Worm (Caenorhabditis elegans) whole organism, L2 larva: ENCODE measurements around the gene lact-3.
A peak's percentile ranks its signal among the peaks of the same experiment; 100 is the strongest.

ENCODE experiments used
- C34F6.9 ChIP-seq: fragments of 150-350 bp; optimal IDR thresholded peaks from 2 replicates; lab custom pipeline; 2014; ENCODE audit warnings: missing biosample characterization, missing genetic modification characterization
- F13H6.1 ChIP-seq: sonication (generic microtip); optimal IDR thresholded peaks from 2 replicates; lab custom pipeline; 2016; ENCODE audit warnings: missing genetic modification characterization, missing compliant biosample characterization
- R02D3.7 ChIP-seq: fragments of 150-350 bp; optimal IDR thresholded peaks from 2 replicates; lab custom pipeline; 2014; ENCODE audit warnings: missing biosample characterization, missing genetic modification characterization
- Y55F3AM.14 ChIP-seq: fragments of 200-800 bp; sonication (Bioruptor generic); optimal IDR thresholded peaks from 2 replicates; lab custom pipeline; 2018; ENCODE audit warnings: mild to moderate bottlenecking, missing genetic modification characterization, missing compliant biosample characterization
- ZK546.5 ChIP-seq: sonication (generic microtip); optimal IDR thresholded peaks from 2 replicates; lab custom pipeline; 2017; ENCODE audit warnings: missing biosample characterization, missing genetic modification characterization
- ama-1 ChIP-seq: fragments of 150-350 bp; optimal IDR thresholded peaks from 2 replicates; lab custom pipeline; 2018; ENCODE audit warnings: inconsistent platforms
- blmp-1 ChIP-seq: sonication (generic microtip); optimal IDR thresholded peaks from 2 replicates; lab custom pipeline; 2017; ENCODE audit warnings: missing genetic modification characterization, mild to moderate bottlenecking, missing compliant biosample characterization, antibody characterized with exemption, moderate library complexity; ENCODE audit not compliant: insufficient read depth
- ceh-82 ChIP-seq: fragments of 150-350 bp; optimal IDR thresholded peaks from 2 replicates; lab custom pipeline; 2014; ENCODE audit warnings: missing biosample characterization, missing genetic modification characterization
- crh-2 ChIP-seq: sonication (generic microtip); optimal IDR thresholded peaks from 2 replicates; lab custom pipeline; 2017; ENCODE audit warnings: missing biosample characterization, missing genetic modification characterization
- egl-27 ChIP-seq: sonication (generic microtip); optimal IDR thresholded peaks from 3 replicates; lab custom pipeline; 2017; ENCODE audit warnings: missing biosample characterization, missing genetic modification reagents, missing genetic modification characterization
- elt-1 ChIP-seq: fragments of 150-350 bp; optimal IDR thresholded peaks from 2 replicates; lab custom pipeline; 2014; ENCODE audit warnings: missing biosample characterization, missing genetic modification characterization
- elt-3 ChIP-seq: sonication (generic microtip); optimal IDR thresholded peaks from 2 replicates; lab custom pipeline; 2017; ENCODE audit warnings: missing biosample characterization, missing genetic modification characterization
- fos-1 ChIP-seq: fragments of 150-350 bp; optimal IDR thresholded peaks from 2 replicates; lab custom pipeline; 2014; ENCODE audit warnings: missing biosample characterization, missing genetic modification characterization
- gmeb-1 ChIP-seq: fragments of 150-350 bp; optimal IDR thresholded peaks from 2 replicates; lab custom pipeline; 2014; ENCODE audit warnings: missing biosample characterization, missing genetic modification characterization
- lin-11 ChIP-seq: fragments of 150-350 bp; sonication (generic microtip); optimal IDR thresholded peaks from 2 replicates; lab custom pipeline; 2014; ENCODE audit warnings: missing biosample characterization, missing genetic modification characterization, inconsistent platforms, mixed read lengths
- lin-39 ChIP-seq: fragments of 150-350 bp; optimal IDR thresholded peaks from 2 replicates; lab custom pipeline; 2014; ENCODE audit warnings: missing biosample characterization, missing genetic modification reagents, missing genetic modification characterization
- lsy-2 ChIP-seq, 2 experiments: fragments of 150-350 bp in 1 of 2; sonication (generic microtip) in 1 of 2; optimal IDR thresholded peaks; 2 replicates each; lab custom pipeline; 2014 to 2017; ENCODE audit warnings: missing biosample characterization in 2 of 2, missing genetic modification characterization in 2 of 2
- mab-5 ChIP-seq: fragments of 150-350 bp; optimal IDR thresholded peaks from 2 replicates; lab custom pipeline; 2014; ENCODE audit warnings: missing biosample characterization, missing genetic modification characterization
- mbf-1 ChIP-seq: sonication (generic microtip); optimal IDR thresholded peaks from 2 replicates; lab custom pipeline; 2017; ENCODE audit warnings: missing biosample characterization, missing genetic modification characterization
- mdl-1 ChIP-seq, 2 experiments: fragments of 150-350 bp in 1 of 2; sonication (generic microtip) in 1 of 2; optimal IDR thresholded peaks; 2 replicates each; lab custom pipeline; 2017; ENCODE audit warnings: missing biosample characterization in 2 of 2, missing genetic modification characterization in 2 of 2
- nhr-10 ChIP-seq: sonication (generic microtip); optimal IDR thresholded peaks from 2 replicates; lab custom pipeline; 2017; ENCODE audit warnings: missing biosample characterization, missing genetic modification characterization
- nhr-11 ChIP-seq: fragments of 150-350 bp; optimal IDR thresholded peaks from 2 replicates; lab custom pipeline; 2014; ENCODE audit warnings: missing biosample characterization, missing genetic modification characterization
- nhr-12 ChIP-seq: fragments of 150-350 bp; optimal IDR thresholded peaks from 2 replicates; lab custom pipeline; 2014; ENCODE audit warnings: missing biosample characterization, missing genetic modification characterization
- nhr-21 ChIP-seq: fragments of 150-350 bp; optimal IDR thresholded peaks from 2 replicates; lab custom pipeline; 2014; ENCODE audit warnings: missing biosample characterization, missing genetic modification characterization
- nhr-23 ChIP-seq: fragments of 150-350 bp; optimal IDR thresholded peaks from 2 replicates; lab custom pipeline; 2014; ENCODE audit warnings: missing biosample characterization, missing genetic modification reagents, missing genetic modification characterization
- nhr-237 ChIP-seq: fragments of 150-350 bp; optimal IDR thresholded peaks from 2 replicates; lab custom pipeline; 2014; ENCODE audit warnings: missing biosample characterization, missing genetic modification characterization
- nhr-25 ChIP-seq: fragments of 150-350 bp; sonication (generic microtip); optimal IDR thresholded peaks from 3 replicates; lab custom pipeline; 2014; ENCODE audit warnings: missing biosample characterization, missing genetic modification characterization
- nhr-77 ChIP-seq: fragments of 150-350 bp; optimal IDR thresholded peaks from 2 replicates; lab custom pipeline; 2014; ENCODE audit warnings: missing biosample characterization, missing genetic modification characterization
- peb-1 ChIP-seq: fragments of 150-350 bp; optimal IDR thresholded peaks from 2 replicates; lab custom pipeline; 2014; ENCODE audit warnings: missing biosample characterization, missing genetic modification characterization
- sem-4 ChIP-seq: fragments of 150-350 bp; optimal IDR thresholded peaks from 2 replicates; lab custom pipeline; 2014; ENCODE audit warnings: missing biosample characterization, missing genetic modification reagents, missing genetic modification characterization
- skn-1 ChIP-seq: sonication (generic microtip); optimal IDR thresholded peaks from 2 replicates; lab custom pipeline; 2017; ENCODE audit warnings: missing biosample characterization, missing genetic modification characterization
- sma-9 ChIP-seq, 2 experiments: fragments of 150-350 bp in 1 of 2; sonication (generic microtip) in 1 of 2; optimal IDR thresholded peaks; 2 replicates each; lab custom pipeline; 2014 to 2016; ENCODE audit warnings: missing genetic modification characterization in 2 of 2, mild to moderate bottlenecking in 1 of 2, missing biosample characterization in 1 of 2, missing compliant biosample characterization in 1 of 2, missing genetic modification reagents in 1 of 2, moderate library complexity in 1 of 2
- snpc-4 ChIP-seq: fragments of 150-350 bp; optimal IDR thresholded peaks from 2 replicates; lab custom pipeline; 2014; ENCODE audit warnings: missing biosample characterization, missing genetic modification characterization
- unc-39 ChIP-seq: fragments of 150-350 bp; optimal IDR thresholded peaks from 2 replicates; lab custom pipeline; 2014; ENCODE audit warnings: missing biosample characterization, missing genetic modification characterization
- unc-55 ChIP-seq: fragments of 150-350 bp; sonication (generic microtip); optimal IDR thresholded peaks from 3 replicates; lab custom pipeline; 2014; ENCODE audit warnings: missing biosample characterization, missing genetic modification reagents, missing genetic modification characterization
- unc-62 ChIP-seq: fragments of 150-350 bp; optimal IDR thresholded peaks from 2 replicates; lab custom pipeline; 2014; ENCODE audit warnings: missing biosample characterization, missing genetic modification reagents, missing genetic modification characterization
- ztf-1 ChIP-seq: fragments of 200-800 bp; sonication (Bioruptor generic); conservative IDR thresholded peaks from 2 replicates; pipeline ENCODE4 v1.3.6; 2022; ENCODE audit warnings: missing genetic modification characterization, missing compliant biosample characterization
- ztf-11 ChIP-seq: sonication (generic microtip); optimal IDR thresholded peaks from 2 replicates; lab custom pipeline; 2017; ENCODE audit warnings: missing biosample characterization, missing genetic modification characterization
- ztf-4 ChIP-seq: fragments of 150-350 bp; optimal IDR thresholded peaks from 2 replicates; lab custom pipeline; 2014; ENCODE audit warnings: missing biosample characterization, missing genetic modification characterization

The lact-3 gene

ce11 chrII:10618157-10618556 lies 39.3 kb downstream of the lact-3 start, which contains the start of gene C14A4.13:
Gene C14A4.13 (plus strand): TSS chrII:10618457.
- no peak for TF ChIP-seq mab-5 (tag; lab: Kevin White, UChicago)
- no peak for TF ChIP-seq ztf-11 (tag; lab: Kevin White, UChicago)
- no peak for TF ChIP-seq nhr-12 (tag; lab: Kevin White, UChicago)
- no peak for TF ChIP-seq mbf-1

- TF ChIP-seq mab-5 (tag; lab: Kevin White, UChicago) (no peak), lin-11 (tag; lab: Kevin White, UChicago) (no peak), ztf-11 (tag; lab: Kevin White, UChicago) (no peak), mbf-1 (no peak), skn-1 (tag; lab: Kevin White, UChicago) (no peak), lin-39 (no peak), nhr-12 (tag; lab: Kevin White, UChicago) (no peak), ztf-1 (GFP tag; lab: Robert Waterston, UW) (no peak), R02D3.7 (tag; lab: Kevin White, UChicago) (no peak), nhr-10 (tag; lab: Kevin White, UChicago) (no peak), nhr-25 (no peak), elt-3 (tag; lab: Kevin White, UChicago) (no peak), nhr-21 (tag; lab: Kevin White, UChicago) (no peak), nhr-237 (tag; lab: Kevin White, UChicago) (no peak), sem-4 (tag; lab: Kevin White, UChicago) (no peak), elt-1 (tag; lab: Kevin White, UChicago) (no peak), nhr-23 (tag; lab: Kevin White, UChicago) (no peak), mdl-1 (tag; optimal IDR thresholded peaks at IDR 0.05; lab: Kevin White, UChicago) (no peak), ceh-82 (no peak), fos-1 (tag; lab: Kevin White, UChicago) (no peak)
Measured at ce11 chrII:10612743-10613142, 44.7 kb downstream of the lact-3 start, which contains the start of gene C14A4.12. Gene C14A4.12 (plus strand): TSS chrII:10613043.

ce11 chrII:10608821-10609220 lies 48.7 kb downstream of the lact-3 start:
- no peak for TF ChIP-seq skn-1 (tag; lab: Kevin White, UChicago)
- no peak for TF ChIP-seq sma-9 (GFP tag; optimal IDR thresholded peaks at IDR 0.05; lab: Kevin White, UChicago)
- TF ChIP-seq sma-9 (tag; optimal IDR thresholded peaks at IDR 0.05; lab: Kevin White, UChicago), result no peak
- TF ChIP-seq crh-2, result no peak
- TF ChIP-seq ceh-82, result no peak
- TF ChIP-seq nhr-23 (tag; lab: Kevin White, UChicago), result no peak
- TF ChIP-seq ztf-4, result no peak
- no peak for TF ChIP-seq snpc-4 (tag; lab: Kevin White, UChicago)
- no peak for TF ChIP-seq C34F6.9 (tag; lab: Kevin White, UChicago)
- TF ChIP-seq fos-1 (tag; lab: Kevin White, UChicago), result no peak
- no peak for TF ChIP-seq unc-62 (GFP tag; lab: Kevin White, UChicago)
- TF ChIP-seq egl-27 (tag; lab: Kevin White, UChicago), result no peak
- no peak for TF ChIP-seq peb-1 (tag; lab: Kevin White, UChicago)
- TF ChIP-seq nhr-10 (tag; lab: Kevin White, UChicago), result no peak
- TF ChIP-seq F13H6.1 (tag; lab: Kevin White, UChicago), result no peak
- TF ChIP-seq blmp-1 (tag; lab: Kevin White, UChicago), result no peak
- TF ChIP-seq nhr-237 (tag; lab: Kevin White, UChicago), result no peak

ce11 chrII:10607238-10607961 lies 50.1 kb downstream of the lact-3 start, which contains the start of gene ccm-3:
Gene ccm-3 (minus strand): TSS chrII:10607275.
- no peak for TF ChIP-seq mdl-1 (tag; optimal IDR thresholded peaks at IDR 0.05; lab: Kevin White, UChicago)
- TF ChIP-seq ceh-82, result no peak
- TF ChIP-seq skn-1 (tag; lab: Kevin White, UChicago), result no peak
- no peak for TF ChIP-seq F13H6.1 (tag; lab: Kevin White, UChicago)
- TF ChIP-seq unc-55 (GFP tag; lab: Kevin White, UChicago), result peak; percentile 76
- TF ChIP-seq nhr-21 (tag; lab: Kevin White, UChicago), result no peak
- TF ChIP-seq ztf-4, result no peak
- TF ChIP-seq nhr-77 (tag; lab: Kevin White, UChicago), result no peak
- peak; percentile 61 for TF ChIP-seq blmp-1 (tag; lab: Kevin White, UChicago)
- no peak for TF ChIP-seq gmeb-1
- no peak for TF ChIP-seq ztf-11 (tag; lab: Kevin White, UChicago)
- TF ChIP-seq nhr-11 (tag; lab: Kevin White, UChicago), result no peak
- TF ChIP-seq Y55F3AM.14 (GFP tag; lab: Kevin White, UChicago), result no peak
- TF ChIP-seq lsy-2 (tag; optimal IDR thresholded peaks at IDR 0.05; lab: Kevin White, UChicago), result peak in 1 of 2 experiments; percentile 58
- peak; percentile 63 for TF ChIP-seq fos-1 (tag; lab: Kevin White, UChicago)
- TF ChIP-seq ZK546.5, result no peak
- no peak for TF ChIP-seq mbf-1
- no peak for TF ChIP-seq unc-39 (tag; lab: Kevin White, UChicago)
- no peak for TF ChIP-seq ama-1 (lab: Kevin White, UChicago)
- no peak for TF ChIP-seq nhr-23 (tag; lab: Kevin White, UChicago)
- TF ChIP-seq snpc-4 (tag; lab: Kevin White, UChicago), result no peak
- TF ChIP-seq nhr-10 (tag; lab: Kevin White, UChicago), result no peak
- TF ChIP-seq C34F6.9 (tag; lab: Kevin White, UChicago), result peak; percentile 52
